Fruit fly (Drosophila melanogaster): Measurements from ENCODE around the gene CG4995.

CG4995 gene

DNA sequence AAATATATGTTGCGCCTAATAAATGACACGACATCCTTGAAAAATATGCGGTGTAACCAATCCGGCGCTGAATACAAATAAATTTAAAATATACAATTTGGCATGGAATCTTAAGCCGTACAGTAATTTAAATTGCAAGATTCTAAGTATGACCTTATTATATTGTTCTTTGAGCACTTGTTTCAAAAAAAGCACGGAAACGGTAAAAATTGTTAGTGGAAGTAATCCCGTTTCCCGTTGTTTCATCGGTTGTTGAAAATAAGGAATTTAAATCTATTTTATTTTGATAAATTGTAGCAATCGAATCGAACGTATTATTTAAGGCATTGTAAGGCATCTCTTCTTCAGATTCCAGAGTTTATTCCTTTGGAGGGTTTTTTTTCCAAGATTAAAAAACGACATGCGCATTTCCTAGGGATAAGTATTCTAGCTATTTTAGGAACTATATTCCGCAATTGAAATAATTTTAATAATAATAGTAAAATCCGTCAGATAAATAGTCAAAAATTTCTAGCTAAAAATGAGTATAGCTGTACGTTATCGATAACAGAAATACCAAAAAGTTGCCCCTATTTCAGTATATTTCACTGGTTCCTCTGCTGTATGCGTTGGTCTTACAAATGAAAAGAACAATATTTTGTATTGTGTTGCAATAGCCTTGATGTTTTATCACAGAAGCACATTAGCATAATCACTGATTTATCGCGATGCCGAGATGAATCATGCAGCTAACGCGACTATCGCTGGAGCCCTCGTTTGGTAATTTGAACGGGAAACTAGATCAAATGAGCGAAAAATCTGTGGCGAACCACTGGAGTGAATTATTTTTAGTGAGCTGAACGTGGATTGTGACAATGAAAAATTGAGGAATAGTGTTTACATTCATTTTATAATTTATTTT lies 11.1 kb downstream of the CG4995 start, which contains the start of gene GATAd (continued):
- TF ChIP-seq Meics (GFP tag; optimal IDR thresholded peaks at IDR 0.05) (no peak), CG12942 (GFP tag; optimal IDR thresholded peaks at IDR 0.05) (no peak), dysf (GFP tag; IDR thresholded peaks at IDR 0.05) (no peak), Dfd (GFP tag; optimal IDR thresholded peaks at IDR 0.05) (no peak), grau (tag; optimal IDR thresholded peaks at IDR 0.05) (peak; percentile 19), Trl (optimal IDR thresholded peaks at IDR 0.05) (no peak), Trl (GFP tag; optimal IDR thresholded peaks at IDR 0.05) (no peak), zfh1 (GFP tag; IDR thresholded peaks at IDR 0.05) (no peak), CG11456 (GFP tag; IDR thresholded peaks at IDR 0.05) (no peak), da (GFP tag; optimal IDR thresholded peaks at IDR 0.05) (no peak), Tbp (GFP tag; optimal IDR thresholded peaks at IDR 0.05) (peak; percentile 64), CG10543 (GFP tag; optimal IDR thresholded peaks at IDR 0.05) (peak; percentile 19), ewg (GFP tag; optimal IDR thresholded peaks at IDR 0.05) (peak; percentile 3), lilli (GFP tag; optimal IDR thresholded peaks at IDR 0.05) (peak; percentile 16), pb (GFP tag; optimal IDR thresholded peaks at IDR 0.05) (no peak), tup (GFP tag; optimal IDR thresholded peaks at IDR 0.05) (no peak), Pdp1 (GFP tag; optimal IDR thresholded peaks at IDR 0.05) (peak in 1 of 2 experiments; percentile 2), CG9609 (GFP tag; optimal IDR thresholded peaks at IDR 0.05) (no peak), sim (GFP tag; IDR thresholded peaks at IDR 0.05) (no peak), abd-A (tag; optimal IDR thresholded peaks at IDR 0.05) (no peak), tgo (GFP tag; IDR thresholded peaks at IDR 0.05) (no peak), ap (GFP tag; IDR thresholded peaks at IDR 0.05) (no peak), CG15696 (tag; optimal IDR thresholded peaks at IDR 0.05) (no peak), ham (GFP tag; IDR thresholded peaks at IDR 0.05) (no peak), CG15479 (GFP tag; optimal IDR thresholded peaks at IDR 0.05) (peak; percentile 64), Bdp1 (GFP tag; optimal IDR thresholded peaks at IDR 0.05) (no peak), emc (GFP tag; optimal IDR thresholded peaks at IDR 0.05) (no peak), CG34422 (GFP tag; IDR thresholded peaks at IDR 0.05) (no peak), CG10979 (tag; optimal IDR thresholded peaks at IDR 0.05) (no peak), Doc3 (GFP tag; IDR thresholded peaks at IDR 0.05; ENCODE audit: partially characterized antibody) (no peak), CG10431 (GFP tag; optimal IDR thresholded peaks at IDR 0.05) (no peak), Awh (GFP tag; IDR thresholded peaks at IDR 0.05) (no peak), Hmx (GFP tag; optimal IDR thresholded peaks at IDR 0.05) (no peak), tap (tag; optimal IDR thresholded peaks at IDR 0.05) (no peak), CG4730 (GFP tag; IDR thresholded peaks at IDR 0.05) (no peak), caup (GFP tag; optimal IDR thresholded peaks at IDR 0.05; ENCODE audit: severe bottlenecking) (no peak), Abd-B (GFP tag; optimal IDR thresholded peaks at IDR 0.05) (no peak), Vsx1 (GFP tag; optimal IDR thresholded peaks at IDR 0.05) (no peak), CG12155 (GFP tag; optimal IDR thresholded peaks at IDR 0.05) (no peak), CoRest (tag; optimal IDR thresholded peaks at IDR 0.05) (peak; percentile 24), Antp (GFP tag; optimal IDR thresholded peaks at IDR 0.05) (no peak), hkb (optimal IDR thresholded peaks at IDR 0.05) (no peak), hkb (GFP tag; IDR thresholded peaks at IDR 0.05) (no peak), CG7928 (GFP tag; optimal IDR thresholded peaks at IDR 0.05) (peak; percentile 88), odd (GFP tag; optimal IDR thresholded peaks at IDR 0.05) (no peak), mld (GFP tag; IDR thresholded peaks at IDR 0.05; ENCODE audit: partially characterized antibody) (no peak), CG12391 (tag; optimal IDR thresholded peaks at IDR 0.05) (peak; percentile 29), CG2199 (GFP tag; IDR thresholded peaks at IDR 0.05) (no peak), CG1832 (GFP tag; optimal IDR thresholded peaks at IDR 0.05) (no peak), MTF-1 (GFP tag; optimal IDR thresholded peaks at IDR 0.05; ENCODE audit: borderline replicate concordance) (no peak)
